Worm (Caenorhabditis elegans) whole organism, late embryonic: ENCODE data around the gene ttc-17.

ENCODE experiments used
- C38D4.7 ChIP-seq: fragments of 200-800 bp; sonication (Bioruptor generic); optimal IDR thresholded peaks from 2 replicates; lab custom pipeline; 2018; ENCODE audit warnings: mild to moderate bottlenecking, missing genetic modification characterization, moderate library complexity, missing compliant biosample characterization
- F13H6.1 ChIP-seq: sonication (generic microtip); optimal IDR thresholded peaks from 2 replicates; lab custom pipeline; 2016; ENCODE audit warnings: missing genetic modification characterization, missing compliant biosample characterization
- Y22D7AL.16 ChIP-seq: sonication (generic microtip); optimal IDR thresholded peaks from 2 replicates; lab custom pipeline; 2016; ENCODE audit warnings: missing genetic modification characterization, missing compliant biosample characterization
- ceh-14 ChIP-seq: sonication (generic microtip); optimal IDR thresholded peaks from 2 replicates; lab custom pipeline; 2016; ENCODE audit warnings: missing genotype, missing genetic modification characterization, missing compliant biosample characterization
- ceh-2 ChIP-seq: sonication (generic microtip); optimal IDR thresholded peaks from 2 replicates; lab custom pipeline; 2016; ENCODE audit warnings: missing genotype, missing genetic modification characterization, missing compliant biosample characterization
- ceh-24 ChIP-seq: sonication (generic microtip); optimal IDR thresholded peaks from 2 replicates; lab custom pipeline; 2016; ENCODE audit warnings: mild to moderate bottlenecking, missing genetic modification characterization, missing compliant biosample characterization
- ceh-30 ChIP-seq: fragments of 150-350 bp; optimal IDR thresholded peaks from 2 replicates; lab custom pipeline; 2014; ENCODE audit warnings: missing biosample characterization, missing genetic modification characterization
- ceh-31 ChIP-seq: sonication (generic microtip); optimal IDR thresholded peaks from 2 replicates; lab custom pipeline; 2016; ENCODE audit warnings: missing genetic modification characterization, missing compliant biosample characterization
- ceh-45 ChIP-seq: fragments of 200-800 bp; sonication (Bioruptor generic); IDR thresholded peaks from 2 replicates; pipeline ENCODE4 v1.3.6; 2022; ENCODE audit warnings: missing genetic modification reagents, missing genetic modification characterization, missing compliant biosample characterization
- dmd-4 ChIP-seq: sonication (generic microtip); optimal IDR thresholded peaks from 2 replicates; lab custom pipeline; 2016; ENCODE audit warnings: borderline replicate concordance, missing genetic modification characterization, missing compliant biosample characterization
- elt-2 ChIP-seq: sonication (generic microtip); optimal IDR thresholded peaks from 2 replicates; lab custom pipeline; 2016; ENCODE audit warnings: missing genetic modification reagents, missing genetic modification characterization, missing compliant biosample characterization
- ets-4 ChIP-seq: sonication (generic microtip); optimal IDR thresholded peaks from 2 replicates; lab custom pipeline; 2016; ENCODE audit warnings: missing genetic modification characterization, missing compliant biosample characterization
- eyg-1 ChIP-seq: sonication (generic microtip); optimal IDR thresholded peaks from 2 replicates; lab custom pipeline; 2016; ENCODE audit warnings: missing genotype, missing genetic modification characterization, missing compliant biosample characterization
- fkh-10 ChIP-seq: fragments of 150-350 bp; optimal IDR thresholded peaks from 2 replicates; lab custom pipeline; 2014; ENCODE audit warnings: missing biosample characterization, missing genetic modification reagents, missing genetic modification characterization
- fkh-6 ChIP-seq: sonication (generic microtip); optimal IDR thresholded peaks from 2 replicates; lab custom pipeline; 2016; ENCODE audit warnings: missing genetic modification characterization, missing compliant biosample characterization
- gmeb-2 ChIP-seq: sonication (generic microtip); optimal IDR thresholded peaks from 2 replicates; lab custom pipeline; 2016; ENCODE audit warnings: missing genetic modification characterization, inconsistent platforms, missing compliant biosample characterization
- hlh-15 ChIP-seq: sonication (generic microtip); optimal IDR thresholded peaks from 2 replicates; lab custom pipeline; 2016; ENCODE audit warnings: missing genetic modification characterization, missing compliant biosample characterization
- hlh-30 ChIP-seq: sonication (generic microtip); optimal IDR thresholded peaks from 2 replicates; lab custom pipeline; 2017; ENCODE audit warnings: antibody characterized with exemption, missing genetic modification characterization, missing compliant biosample characterization; ENCODE audit not compliant: insufficient read depth
- hlh-8 ChIP-seq: sonication (generic microtip); optimal IDR thresholded peaks from 2 replicates; lab custom pipeline; 2016; ENCODE audit warnings: missing genotype, missing genetic modification characterization, missing compliant biosample characterization
- lim-6 ChIP-seq: sonication (generic microtip); optimal IDR thresholded peaks from 2 replicates; lab custom pipeline; 2016; ENCODE audit warnings: missing genetic modification characterization, missing compliant biosample characterization
- lin-11 ChIP-seq: fragments of 200-800 bp; sonication (Bioruptor generic); optimal IDR thresholded peaks from 2 replicates; lab custom pipeline; 2018; ENCODE audit warnings: mild to moderate bottlenecking, missing genetic modification characterization, missing compliant biosample characterization
- madf-2 ChIP-seq: sonication (generic microtip); optimal IDR thresholded peaks from 2 replicates; lab custom pipeline; 2017; ENCODE audit warnings: missing genetic modification characterization, missing compliant biosample characterization
- nhr-232 ChIP-seq: sonication (generic microtip); optimal IDR thresholded peaks from 2 replicates; lab custom pipeline; 2016; ENCODE audit warnings: missing genetic modification characterization, missing compliant biosample characterization
- odd-2 ChIP-seq: sonication (generic microtip); optimal IDR thresholded peaks from 2 replicates; lab custom pipeline; 2017; ENCODE audit warnings: antibody characterized with exemption, mild to moderate bottlenecking, missing genetic modification characterization, missing compliant biosample characterization
- pha-4 ChIP-seq: fragments of 150-350 bp; optimal IDR thresholded peaks from 2 replicates; lab custom pipeline; 2018; ENCODE audit warnings: missing biosample characterization, missing genetic modification reagents, missing genetic modification characterization
- pqm-1 ChIP-seq: sonication (generic microtip); optimal IDR thresholded peaks from 2 replicates; lab custom pipeline; 2016; ENCODE audit warnings: missing genetic modification characterization, missing compliant biosample characterization
- pros-1 ChIP-seq: fragments of 150-350 bp; optimal IDR thresholded peaks from 2 replicates; lab custom pipeline; 2014; ENCODE audit warnings: missing biosample characterization, missing genetic modification reagents, missing genetic modification characterization
- ref-2 ChIP-seq: sonication (generic microtip); optimal IDR thresholded peaks from 2 replicates; lab custom pipeline; 2016; ENCODE audit warnings: missing genetic modification characterization, missing compliant biosample characterization
- sdc-2 ChIP-seq: sonication (generic microtip); optimal IDR thresholded peaks from 2 replicates; lab custom pipeline; 2016; ENCODE audit warnings: missing genotype, missing genetic modification characterization, missing compliant biosample characterization
- sox-2 ChIP-seq: fragments of 200-800 bp; sonication (Bioruptor generic); IDR thresholded peaks from 2 replicates; pipeline ENCODE4 v1.3.6; 2022; ENCODE audit warnings: missing genetic modification reagents, missing genetic modification characterization, missing compliant biosample characterization
- tbx-7 ChIP-seq: sonication (generic microtip); optimal IDR thresholded peaks from 2 replicates; lab custom pipeline; 2016; ENCODE audit warnings: missing genotype, missing genetic modification characterization, missing compliant biosample characterization
- ttx-3 ChIP-seq: sonication (generic microtip); optimal IDR thresholded peaks from 2 replicates; lab custom pipeline; 2016; ENCODE audit warnings: missing genetic modification reagents, missing genetic modification characterization, missing compliant biosample characterization
- unc-3 ChIP-seq, 2 experiments: fragments of 200-800 bp in 1 of 2; sonication (Bioruptor generic) in 1 of 2; sonication (generic microtip) in 1 of 2; conservative IDR thresholded peaks in 1 of 2; optimal IDR thresholded peaks in 1 of 2; 2 replicates each; pipeline versions ENCODE4 v1.3.6 to Lab custom; 2016 to 2022; ENCODE audit warnings: missing compliant biosample characterization in 2 of 2, missing genetic modification characterization in 2 of 2, missing genetic modification reagents in 1 of 2
- unc-55 ChIP-seq: sonication (generic microtip); optimal IDR thresholded peaks from 2 replicates; lab custom pipeline; 2017; ENCODE audit warnings: missing biosample characterization, missing genetic modification reagents, missing genetic modification characterization
- unc-86 ChIP-seq: sonication (generic microtip); optimal IDR thresholded peaks from 2 replicates; lab custom pipeline; 2016; ENCODE audit warnings: missing genetic modification characterization, missing compliant biosample characterization

ttc-17 gene

DNA sequence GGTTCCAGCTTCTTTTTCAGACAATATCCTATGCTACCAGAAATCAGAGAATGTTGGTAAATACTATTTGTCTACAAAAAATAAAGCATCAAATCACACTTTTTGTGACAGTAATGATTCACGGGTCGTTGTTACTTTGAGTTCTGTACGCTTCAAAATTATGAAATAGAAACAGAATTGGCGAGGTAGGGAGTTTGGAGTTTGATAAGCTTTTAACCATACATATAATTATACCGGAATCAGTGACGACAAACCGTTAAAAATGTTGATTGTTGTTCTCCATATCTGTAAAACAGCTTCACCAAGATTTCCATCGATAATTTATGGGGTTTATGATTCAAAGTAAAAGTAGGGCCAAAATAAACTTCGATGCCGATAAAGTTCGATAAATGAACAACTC, 21.1 kb downstream of the ttc-17 start:
- TF ChIP-seq fkh-10 (no peak), ceh-14 (tag; lab: Kevin White, UChicago) (no peak), ceh-2 (tag; lab: Kevin White, UChicago) (no peak)

DNA sequence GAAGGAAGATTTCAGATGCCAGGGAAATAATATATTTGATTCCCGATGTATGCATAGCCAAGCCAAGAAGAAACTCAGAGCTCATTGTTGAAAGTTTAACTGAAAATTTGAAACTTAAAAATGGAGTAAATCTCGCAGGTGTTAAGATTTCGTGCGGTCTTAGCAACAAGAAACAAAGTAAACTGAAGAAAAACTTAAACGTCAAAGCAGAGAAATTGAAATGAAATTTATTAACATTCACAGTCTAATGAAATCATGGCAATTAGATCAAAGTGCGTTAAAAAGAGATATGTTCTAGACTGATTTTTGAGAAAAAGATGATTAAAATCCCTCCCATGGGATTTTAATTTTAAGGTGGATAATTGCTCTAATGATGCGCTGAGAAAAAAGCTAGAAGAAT, 24.0 kb downstream of the ttc-17 start, which contains the start of gene str-84:
TSS of gene str-84 (minus strand) at position 101 of the 400 bp plus-strand sequence.
- no peak for TF ChIP-seq pros-1 (tag; lab: Kevin White, UChicago)
- TF ChIP-seq Y22D7AL.16: no peak
- no peak for TF ChIP-seq elt-2 (tag; lab: Kevin White, UChicago)
- no peak for TF ChIP-seq unc-86 (tag; lab: Kevin White, UChicago)
- no peak for TF ChIP-seq ceh-45 (GFP tag; lab: Robert Waterston, UW)

DNA sequence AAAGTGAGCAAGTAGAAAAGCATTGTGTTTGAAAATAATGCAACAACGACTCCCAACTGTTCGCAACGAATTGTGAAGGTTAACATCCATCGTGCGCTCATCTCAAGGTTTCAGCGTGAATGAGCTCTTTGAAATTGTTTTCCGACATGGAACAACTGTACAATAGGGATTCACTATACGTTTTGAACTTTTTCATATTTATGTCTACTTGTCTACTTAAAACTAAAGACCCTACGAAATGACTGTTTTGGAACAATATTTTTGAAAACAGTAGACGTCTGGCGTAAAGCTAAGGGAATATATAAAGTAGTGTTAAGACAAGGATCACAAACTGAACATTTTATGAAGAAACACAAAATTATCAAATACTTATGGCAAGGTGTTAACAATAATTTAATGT, 26.8 kb downstream of the ttc-17 start, which contains the start of gene str-86:
TSS of gene str-86 (minus strand) at position 101 of the 400 bp plus-strand sequence.
- TF ChIP-seq lim-6 (tag; lab: Kevin White, UChicago) (no peak), pqm-1 (tag; lab: Kevin White, UChicago) (no peak), ceh-30 (tag; lab: Kevin White, UChicago) (no peak), pha-4 (tag; lab: Kevin White, UChicago) (no peak), sdc-2 (tag; lab: Kevin White, UChicago) (no peak), unc-86 (tag; lab: Kevin White, UChicago) (no peak), eyg-1 (tag; lab: Kevin White, UChicago) (no peak), unc-55 (GFP tag; lab: Kevin White, UChicago) (no peak), dmd-4 (tag; lab: Kevin White, UChicago) (no peak), gmeb-2 (tag; lab: Kevin White, UChicago) (no peak), unc-3 (GFP tag; conservative IDR thresholded peaks at IDR 0.05; lab: Robert Waterston, UW) (no peak), unc-3 (tag; optimal IDR thresholded peaks at IDR 0.05; lab: Kevin White, UChicago) (no peak), ceh-14 (tag; lab: Kevin White, UChicago) (no peak), sox-2 (GFP tag; lab: Robert Waterston, UW) (no peak), hlh-8 (tag; lab: Kevin White, UChicago) (no peak)

DNA sequence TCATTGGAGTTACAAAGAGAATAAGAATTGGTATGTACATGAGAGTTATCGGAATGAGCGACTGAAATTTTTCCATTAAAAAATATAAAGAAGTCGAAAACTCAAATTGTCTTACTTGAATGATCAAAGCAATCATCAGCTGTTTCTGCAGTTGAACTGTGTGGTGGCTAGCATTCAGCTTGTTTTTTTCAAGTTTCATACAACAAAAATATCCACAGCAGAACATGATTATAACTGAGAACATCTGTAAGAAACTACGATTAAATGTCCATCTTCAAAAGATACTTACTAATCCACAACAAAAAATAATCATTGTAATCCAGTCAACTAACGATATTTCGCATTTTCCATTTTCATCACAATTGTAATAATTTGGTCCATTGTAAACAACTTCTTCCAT, 27.9 kb downstream of the ttc-17 start:
- no peak for TF ChIP-seq ceh-24
- no peak for TF ChIP-seq lin-11
- no peak for TF ChIP-seq odd-2 (tag; lab: Kevin White, UChicago)
- TF ChIP-seq fkh-6 (tag; lab: Kevin White, UChicago): no peak
- no peak for TF ChIP-seq hlh-30 (tag; lab: Kevin White, UChicago)
- no peak for TF ChIP-seq ref-2 (tag; lab: Kevin White, UChicago)
- TF ChIP-seq sox-2 (GFP tag; lab: Robert Waterston, UW): no peak
- no peak for TF ChIP-seq dmd-4 (tag; lab: Kevin White, UChicago)
- TF ChIP-seq ets-4 (tag; lab: Kevin White, UChicago): no peak
- no peak for TF ChIP-seq hlh-15 (tag; lab: Kevin White, UChicago)
- TF ChIP-seq elt-2 (tag; lab: Kevin White, UChicago): no peak
- TF ChIP-seq unc-55 (GFP tag; lab: Kevin White, UChicago): no peak
- TF ChIP-seq F13H6.1 (tag; lab: Kevin White, UChicago): no peak
- TF ChIP-seq pha-4 (tag; lab: Kevin White, UChicago): no peak
- TF ChIP-seq nhr-232 (tag; lab: Kevin White, UChicago): no peak
- TF ChIP-seq ceh-31: no peak
- TF ChIP-seq ttx-3: no peak
- TF ChIP-seq madf-2 (tag; lab: Kevin White, UChicago): no peak
- no peak for TF ChIP-seq tbx-7
- TF ChIP-seq C38D4.7 (GFP tag; lab: Kevin White, UChicago): no peak
- TF ChIP-seq, all 69 proteins: peak for 0
